Worm (Caenorhabditis elegans) whole organism, young adult: ENCODE results near the gene srh-18.

Experiments
- B0019.2 ChIP-seq: fragments of 200-800 bp; sonication (Bioruptor generic); conservative IDR thresholded peaks from 2 replicates; pipeline ENCODE4 v1.3.6; 2022; ENCODE audit warnings: missing genetic modification reagents, missing genetic modification characterization, missing compliant biosample characterization
- C06A6.2 ChIP-seq: fragments of 200-800 bp; sonication (Bioruptor generic); conservative IDR thresholded peaks from 2 replicates; pipeline ENCODE4 v1.3.6; 2022; ENCODE audit warnings: missing genetic modification characterization, missing compliant biosample characterization
- Y53G8AR.9 ChIP-seq: fragments of 200-800 bp; sonication (Bioruptor generic); conservative IDR thresholded peaks from 2 replicates; pipeline ENCODE4 v1.3.6; 2022; ENCODE audit warnings: missing genetic modification reagents, missing genetic modification characterization, missing compliant biosample characterization
- Y67H2A.10 ChIP-seq: fragments of 200-800 bp; sonication (Bioruptor generic); conservative IDR thresholded peaks from 2 replicates; pipeline ENCODE4 v1.3.6; 2022; ENCODE audit warnings: missing genetic modification reagents, missing genetic modification characterization, missing compliant biosample characterization
- Y79H2A.3 ChIP-seq: fragments of 200-800 bp; sonication (Bioruptor generic); conservative IDR thresholded peaks from 2 replicates; pipeline ENCODE4 v1.3.6; 2022; ENCODE audit warnings: missing genetic modification reagents, missing genetic modification characterization, missing compliant biosample characterization
- ZK185.1 ChIP-seq: sonication (generic microtip); optimal IDR thresholded peaks from 2 replicates; lab custom pipeline; 2016; ENCODE audit warnings: mild to moderate bottlenecking, missing genetic modification characterization, missing compliant biosample characterization; ENCODE audit not compliant: poor library complexity, severe bottlenecking
- attf-3 ChIP-seq: fragments of 200-800 bp; sonication (Bioruptor generic); conservative IDR thresholded peaks from 2 replicates; pipeline ENCODE4 v1.3.6; 2022; ENCODE audit warnings: missing genetic modification reagents, missing genetic modification characterization, missing compliant biosample characterization
- cebp-1 ChIP-seq, 2 experiments: fragments of 200-800 bp in 1 of 2; sonication (Bioruptor generic) in 1 of 2; sonication (generic microtip) in 1 of 2; IDR thresholded peaks in 1 of 2; optimal IDR thresholded peaks in 1 of 2; 2 replicates each; pipeline versions ENCODE4 v1.3.6 to Lab custom; 2017 to 2022; ENCODE audit warnings: missing compliant biosample characterization in 2 of 2, missing genetic modification characterization in 2 of 2, mild to moderate bottlenecking in 1 of 2, missing genetic modification reagents in 1 of 2, moderate library complexity in 1 of 2
- cebp-2 ChIP-seq: fragments of 200-800 bp; sonication (Bioruptor generic); IDR thresholded peaks from 2 replicates; pipeline ENCODE4 v1.3.6; 2022; ENCODE audit warnings: missing genetic modification characterization, missing compliant biosample characterization
- dox-1 ChIP-seq: fragments of 200-800 bp; sonication (Bioruptor generic); IDR thresholded peaks from 2 replicates; pipeline ENCODE4 v1.3.6; 2022; ENCODE audit warnings: missing genetic modification reagents, missing genetic modification characterization, missing compliant biosample characterization
- dpff-1 ChIP-seq: sonication (generic microtip); optimal IDR thresholded peaks from 2 replicates; lab custom pipeline; 2017; ENCODE audit warnings: mild to moderate bottlenecking, missing genetic modification characterization, missing compliant biosample characterization
- efl-1 ChIP-seq: fragments of 150-350 bp; optimal IDR thresholded peaks from 2 replicates; lab custom pipeline; 2014; ENCODE audit warnings: missing biosample characterization, missing genetic modification reagents, missing genetic modification characterization
- fkh-3 ChIP-seq: sonication (generic microtip); optimal IDR thresholded peaks from 2 replicates; lab custom pipeline; 2016; ENCODE audit warnings: mild to moderate bottlenecking, missing genetic modification characterization, missing compliant biosample characterization
- hlh-26 ChIP-seq: fragments of 200-800 bp; sonication (Bioruptor generic); conservative IDR thresholded peaks from 2 replicates; pipeline ENCODE4 v1.3.6; 2022; ENCODE audit warnings: missing genetic modification reagents, missing genetic modification characterization, missing compliant biosample characterization
- hmg-1.2 ChIP-seq: fragments of 200-800 bp; sonication (Bioruptor generic); IDR thresholded peaks from 2 replicates; pipeline ENCODE4 v1.3.6; 2022; ENCODE audit warnings: missing genetic modification reagents, missing genetic modification characterization, missing compliant biosample characterization
- hsf-1 ChIP-seq: fragments of 200-800 bp; sonication (Bioruptor generic); IDR thresholded peaks from 2 replicates; pipeline ENCODE4 v1.3.6; 2022; ENCODE audit warnings: missing genetic modification reagents, missing genetic modification characterization, missing compliant biosample characterization
- lag-1 ChIP-seq: fragments of 200-800 bp; sonication (Bioruptor generic); IDR thresholded peaks from 2 replicates; pipeline ENCODE4 v1.3.6; 2022; ENCODE audit warnings: missing genetic modification reagents, missing genetic modification characterization, missing compliant biosample characterization
- lir-1 ChIP-seq: fragments of 200-800 bp; sonication (Bioruptor generic); conservative IDR thresholded peaks from 2 replicates; pipeline ENCODE4 v1.3.6; 2022; ENCODE audit warnings: missing genetic modification reagents, missing genetic modification characterization, missing compliant biosample characterization
- madf-10 ChIP-seq: sonication (generic microtip); optimal IDR thresholded peaks from 2 replicates; lab custom pipeline; 2016; ENCODE audit warnings: mild to moderate bottlenecking, missing genetic modification characterization, missing compliant biosample characterization
- madf-8 ChIP-seq: fragments of 200-800 bp; sonication (Bioruptor generic); conservative IDR thresholded peaks from 2 replicates; pipeline ENCODE4 v1.3.6; 2022; ENCODE audit warnings: missing genetic modification reagents, missing genetic modification characterization, missing compliant biosample characterization
- mes-4 ChIP-seq: sonication (generic microtip); optimal IDR thresholded peaks from 2 replicates; lab custom pipeline; 2016; ENCODE audit warnings: missing genotype, missing genetic modification characterization, missing compliant biosample characterization
- nhr-27 ChIP-seq: fragments of 200-800 bp; sonication (Bioruptor generic); optimal IDR thresholded peaks from 2 replicates; lab custom pipeline; 2018; ENCODE audit warnings: mild to moderate bottlenecking, missing genetic modification characterization, moderate library complexity, missing compliant biosample characterization
- nhr-80 ChIP-seq: sonication (generic microtip); optimal IDR thresholded peaks from 2 replicates; lab custom pipeline; 2016; ENCODE audit warnings: missing genetic modification characterization, missing compliant biosample characterization
- sdz-38 ChIP-seq: sonication (generic microtip); optimal IDR thresholded peaks from 2 replicates; lab custom pipeline; 2016; ENCODE audit warnings: missing genotype, missing genetic modification characterization, missing compliant biosample characterization
- snpc-1.1 ChIP-seq: sonication (generic microtip); optimal IDR thresholded peaks from 2 replicates; lab custom pipeline; 2017; ENCODE audit warnings: missing genetic modification characterization, mild to moderate bottlenecking, missing compliant biosample characterization, antibody characterized with exemption, moderate library complexity, missing genotype, missing genetic modification reagents; ENCODE audit not compliant: insufficient read depth
- snpc-1.3 ChIP-seq: sonication (generic microtip); optimal IDR thresholded peaks from 2 replicates; lab custom pipeline; 2017; ENCODE audit warnings: missing genetic modification characterization, mild to moderate bottlenecking, missing compliant biosample characterization, antibody characterized with exemption, moderate library complexity, missing genotype, missing genetic modification reagents; ENCODE audit not compliant: insufficient read depth
- snpc-3.4 ChIP-seq: sonication (generic microtip); optimal IDR thresholded peaks from 2 replicates; lab custom pipeline; 2017; ENCODE audit warnings: missing genetic modification characterization, mild to moderate bottlenecking, missing compliant biosample characterization, antibody characterized with exemption, moderate library complexity, missing genotype, missing genetic modification reagents
- sptf-2 ChIP-seq: fragments of 200-800 bp; sonication (Bioruptor generic); optimal IDR thresholded peaks from 2 replicates; lab custom pipeline; 2018; ENCODE audit warnings: mild to moderate bottlenecking, missing genetic modification characterization, missing compliant biosample characterization
- tbp1 ChIP-seq: fragments of 200-800 bp; sonication (Bioruptor generic); optimal IDR thresholded peaks from 2 replicates; lab custom pipeline; 2018; ENCODE audit warnings: mild to moderate bottlenecking, missing genetic modification characterization, missing compliant biosample characterization
- unc-62 ChIP-seq: fragments of 150-350 bp; optimal IDR thresholded peaks from 2 replicates; lab custom pipeline; 2014; ENCODE audit warnings: missing biosample characterization, missing genetic modification reagents, missing genetic modification characterization
- xnd-1 ChIP-seq: sonication (generic microtip); optimal IDR thresholded peaks from 2 replicates; lab custom pipeline; 2016; ENCODE audit warnings: missing genotype, missing genetic modification reagents, missing genetic modification characterization, missing compliant biosample characterization
- ztf-18 ChIP-seq: sonication (generic microtip); optimal IDR thresholded peaks from 2 replicates; lab custom pipeline; 2016; ENCODE audit warnings: missing genotype, mild to moderate bottlenecking, missing genetic modification characterization, missing compliant biosample characterization
- ztf-22 ChIP-seq: fragments of 200-800 bp; sonication (Bioruptor generic); optimal IDR thresholded peaks from 2 replicates; lab custom pipeline; 2018; ENCODE audit warnings: mild to moderate bottlenecking, missing genetic modification characterization, moderate library complexity, missing compliant biosample characterization
- ztf-25 ChIP-seq: fragments of 200-800 bp; sonication (Bioruptor generic); IDR thresholded peaks from 2 replicates; pipeline ENCODE4 v1.3.6; 2022; ENCODE audit warnings: missing genetic modification reagents, missing genetic modification characterization, missing compliant biosample characterization

Gene srh-18

DNA sequence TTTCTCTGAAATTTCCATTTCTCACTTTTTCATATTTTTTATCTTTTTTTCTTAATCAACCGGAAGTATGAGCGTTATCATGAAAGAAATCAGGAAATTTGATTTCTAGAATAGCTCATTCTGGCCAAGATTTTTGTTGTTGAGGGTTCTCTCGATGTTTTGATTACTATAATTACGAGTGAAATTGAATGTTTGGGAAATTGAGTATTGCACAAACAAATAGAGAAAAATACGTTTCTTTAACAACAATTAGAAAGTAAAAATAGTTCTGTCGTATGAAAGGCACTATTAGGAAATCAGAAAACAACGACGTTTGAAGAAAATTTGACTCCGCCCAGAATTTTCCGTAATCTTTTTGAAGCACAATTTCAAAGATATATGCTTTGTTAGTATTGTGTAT lies 18.9 kb upstream of the srh-18 start:
- TF ChIP-seq cebp-2 (GFP tag; lab: Robert Waterston, UW) (no peak), madf-8 (no peak), dpff-1 (tag; lab: Kevin White, UChicago) (no peak), ztf-18 (tag; lab: Kevin White, UChicago) (no peak), xnd-1 (tag; lab: Kevin White, UChicago) (no peak), Y53G8AR.9 (GFP tag; lab: Robert Waterston, UW) (no peak), snpc-1.1 (tag; lab: Kevin White, UChicago) (no peak), fkh-3 (tag; lab: Kevin White, UChicago) (no peak)

DNA sequence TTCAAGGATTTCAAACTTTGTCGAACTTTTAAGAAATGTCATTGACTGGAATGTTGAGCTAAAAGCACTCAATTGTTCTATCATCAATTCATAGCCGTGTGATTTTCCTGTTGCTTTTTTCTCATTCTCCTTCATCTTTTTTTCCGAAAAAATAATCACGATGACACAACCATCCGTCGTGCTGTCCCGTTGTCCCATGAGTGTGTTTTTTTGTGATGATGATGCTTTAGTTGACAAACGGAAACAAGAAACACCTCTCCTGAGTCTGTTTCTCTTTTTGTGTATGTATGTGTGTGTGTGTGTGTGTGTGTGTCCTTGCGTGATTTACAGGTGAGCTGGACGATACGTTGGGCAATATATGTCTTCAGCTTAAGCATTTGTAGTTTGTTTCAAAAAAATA lies 17.8 kb upstream of the srh-18 start:
- TF ChIP-seq sptf-2 (GFP tag; lab: Kevin White, UChicago) (no peak), madf-10 (tag; lab: Kevin White, UChicago) (no peak)
- TF ChIP-seq, all 124 proteins: peak for 0

DNA sequence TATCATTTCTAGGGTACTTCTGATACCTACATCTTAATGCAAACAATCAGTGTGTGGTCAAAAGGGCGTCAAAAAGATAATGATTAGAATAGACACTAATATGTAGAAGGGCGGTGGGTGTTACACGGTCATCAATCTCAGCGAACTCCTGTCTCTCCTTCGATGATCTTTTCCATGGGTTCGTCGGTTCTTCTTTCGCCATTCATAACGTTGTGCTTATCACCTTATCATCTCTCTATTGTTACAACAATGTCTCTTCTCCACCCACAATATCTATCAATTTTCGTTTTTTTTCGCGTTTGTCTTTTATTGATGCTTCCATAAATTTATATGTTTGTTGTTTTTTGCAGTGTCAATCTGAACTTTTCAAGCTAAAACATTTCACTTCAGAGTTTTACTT lies 16.8 kb upstream of the srh-18 start, which contains the start of gene ceh-79:
TSS of gene ceh-79 (plus strand) at position 391 of the 400 bp plus-strand sequence.
- TF ChIP-seq sdz-38 (no peak), nhr-80 (tag; lab: Kevin White, UChicago) (peak; percentile 58)

DNA sequence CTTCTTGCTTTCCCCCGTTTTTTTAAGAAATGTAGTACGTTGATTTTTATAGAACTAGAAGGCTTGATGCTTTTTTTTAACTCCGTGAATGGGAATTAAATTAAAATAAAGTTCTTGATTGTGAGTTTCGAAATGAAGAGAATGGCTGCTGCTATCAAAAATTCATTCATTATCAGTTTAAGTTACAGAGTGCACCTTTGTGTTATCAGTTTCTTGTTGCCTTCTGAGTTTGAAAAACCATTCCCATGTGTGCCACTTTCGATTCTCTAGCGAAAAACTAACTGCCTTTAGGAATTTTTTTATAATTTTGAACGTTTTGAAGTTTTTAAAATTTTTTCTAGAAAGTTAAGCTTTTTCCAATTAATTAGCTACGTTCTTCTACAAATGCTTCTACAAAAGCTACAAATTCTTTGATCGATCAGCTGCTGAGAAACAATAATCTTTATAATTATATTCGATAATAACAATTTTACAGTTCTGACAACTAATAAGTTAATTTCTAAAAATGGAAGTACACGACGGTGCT lies 13.5 kb upstream of the srh-18 start, which contains the start of gene C26E1.2:
TSS of gene C26E1.2 (plus strand) at position 476 of the 526 bp plus-strand sequence.
- TF ChIP-seq lir-1 (GFP tag; lab: Robert Waterston, UW) (no peak), hlh-26 (GFP tag; lab: Robert Waterston, UW) (no peak), cebp-1 (GFP tag; IDR thresholded peaks at IDR 0.05; lab: Robert Waterston, UW) (no peak), cebp-1 (tag; optimal IDR thresholded peaks at IDR 0.05; lab: Kevin White, UChicago) (peak; percentile 15), nhr-80 (tag; lab: Kevin White, UChicago) (peak; percentile 73), dpff-1 (tag; lab: Kevin White, UChicago) (no peak)

DNA sequence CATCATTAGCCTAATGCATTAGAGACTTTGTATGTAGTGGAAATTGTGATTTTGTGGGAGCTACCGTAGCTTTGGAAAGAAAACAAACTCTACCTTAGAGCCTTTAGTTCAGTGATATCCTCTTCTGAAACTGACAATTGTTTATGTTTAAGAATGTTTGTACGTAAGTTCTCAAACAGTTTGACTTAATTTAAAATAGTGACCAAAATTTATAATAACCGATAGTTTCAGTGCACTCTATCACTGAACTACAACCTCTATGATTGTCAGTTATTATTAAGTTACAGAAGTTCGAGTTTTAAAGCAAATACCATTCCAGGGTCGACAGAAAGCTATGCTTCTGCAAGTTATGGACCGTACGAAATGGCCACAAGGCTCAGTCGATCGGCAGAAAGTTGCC lies 9.6 kb upstream of the srh-18 start, which contains the start of gene C50B6.1:
TSS of gene C50B6.1 (plus strand) at position 301 of the 400 bp plus-strand sequence.
- TF ChIP-seq nhr-27 (no peak), ztf-22 (GFP tag; lab: Kevin White, UChicago) (no peak), ztf-25 (no peak), snpc-3.4 (tag; lab: Kevin White, UChicago) (no peak), unc-62 (GFP tag; lab: Kevin White, UChicago) (no peak), Y79H2A.3 (GFP tag; lab: Robert Waterston, UW) (no peak), mes-4 (tag; lab: Kevin White, UChicago) (no peak), B0019.2 (GFP tag; lab: Robert Waterston, UW) (no peak), Y67H2A.10 (GFP tag; lab: Robert Waterston, UW) (no peak), snpc-1.3 (no peak), attf-3 (GFP tag; lab: Robert Waterston, UW) (no peak), C06A6.2 (GFP tag; lab: Robert Waterston, UW) (no peak), hlh-26 (GFP tag; lab: Robert Waterston, UW) (no peak), lag-1 (GFP tag; lab: Robert Waterston, UW) (no peak), tbp1 (GFP tag; lab: Kevin White, UChicago) (no peak), ZK185.1 (tag; lab: Kevin White, UChicago) (no peak), dox-1 (GFP tag; lab: Robert Waterston, UW) (no peak), hmg-1.2 (GFP tag; lab: Robert Waterston, UW) (no peak), efl-1 (GFP tag; lab: Kevin White, UChicago) (no peak), hsf-1 (GFP tag; lab: Robert Waterston, UW) (no peak)
